Worm (Caenorhabditis elegans): ENCODE results near the gene rgs-6.

Gene rgs-6

ce11 chrX:5763904-5764303 is 30.3 kb upstream of the rgs-6 start (continued):
- TF ChIP-seq xbp-1 (tag; optimal IDR thresholded peaks at IDR 0.05): peak; percentile 51
- TF ChIP-seq nhr-71 (tag; optimal IDR thresholded peaks at IDR 0.05): peak; percentile 70
- peak; percentile 4 for TF ChIP-seq fkh-10 (GFP tag; optimal IDR thresholded peaks at IDR 0.05)
- peak; percentile 4 for TF ChIP-seq nhr-90 (tag; optimal IDR thresholded peaks at IDR 0.05; ENCODE audit: poor library complexity)
- TF ChIP-seq lin-15B (tag; optimal IDR thresholded peaks at IDR 0.05): peak; percentile 10
- peak; percentile 39 to 75 for TF ChIP-seq lsy-2 (tag; optimal IDR thresholded peaks at IDR 0.05)
- TF ChIP-seq nhr-85 (tag): peak; percentile 78
- no peak for TF ChIP-seq sox-4 (tag; optimal IDR thresholded peaks at IDR 0.05)
- peak; percentile 30; the same call in 1 of the 2 replicates for TF ChIP-seq grh-1 (GFP tag; IDR thresholded peaks at IDR 0.05)
- peak; percentile 12 for TF ChIP-seq dsc-1 (tag; optimal IDR thresholded peaks at IDR 0.05)
- TF ChIP-seq nhr-19 (GFP tag; conservative IDR thresholded peaks at IDR 0.05): peak; percentile 51
- TF ChIP-seq fkh-4 (tag; optimal IDR thresholded peaks at IDR 0.05; ENCODE audit: borderline replicate concordance): no peak
- TF ChIP-seq lin-13 (GFP tag; optimal IDR thresholded peaks at IDR 0.05): peak; percentile 35
- TF ChIP-seq nhr-237 (tag; optimal IDR thresholded peaks at IDR 0.05): no peak
- peak; percentile 72 for TF ChIP-seq fkh-8 (tag; optimal IDR thresholded peaks at IDR 0.05)
- peak in 2 of 3 experiments; percentile 37 to 52 for TF ChIP-seq ceh-82 (tag; optimal IDR thresholded peaks at IDR 0.05)
- TF ChIP-seq mdl-1 (tag; optimal IDR thresholded peaks at IDR 0.05): peak in 1 of 2 experiments; percentile 63
- peak; percentile 53 for TF ChIP-seq skn-1 (tag; optimal IDR thresholded peaks at IDR 0.05)
- TF ChIP-seq ztf-4 (tag; optimal IDR thresholded peaks at IDR 0.05): peak; percentile 5
- no peak for TF ChIP-seq unc-30 (tag; optimal IDR thresholded peaks at IDR 0.05)
- TF ChIP-seq hpl-2 (GFP tag; optimal IDR thresholded peaks at IDR 0.05): no peak
- TF ChIP-seq snpc-4 (tag; optimal IDR thresholded peaks at IDR 0.05): peak; percentile 29
- no peak for TF ChIP-seq mab-9 (GFP tag; IDR thresholded peaks at IDR 0.05)
- peak; percentile 9 for TF ChIP-seq vab-15 (tag; optimal IDR thresholded peaks at IDR 0.05)
- TF ChIP-seq aha-1 (tag; optimal IDR thresholded peaks at IDR 0.05): no peak
- TF ChIP-seq nhr-47 (tag; optimal IDR thresholded peaks at IDR 0.05): peak; percentile 45
- TF ChIP-seq ceh-90 (tag; optimal IDR thresholded peaks at IDR 0.05): no peak

- TF ChIP-seq elt-3 (tag; optimal IDR thresholded peaks at IDR 0.05) (no peak), lin-14 (GFP tag; optimal IDR thresholded peaks at IDR 0.05) (peak; percentile 6)
These were observed 29.7 kb upstream of the rgs-6 start, which contains the start of gene tag-294 for ce11 chrX:5763292-5763691. Gene tag-294, minus strand, starts transcription at chrX:5763392.

ce11 chrX:5753141-5753540 is 19.6 kb upstream of the rgs-6 start:
- TF ChIP-seq ets-5 (GFP tag; IDR thresholded peaks at IDR 0.05) (no peak), snpc-4 (tag; optimal IDR thresholded peaks at IDR 0.05) (peak; percentile 23)

ce11 chrX:5746665-5747064 is 13.1 kb upstream of the rgs-6 start:
- peak; percentile 55 for TF ChIP-seq nhr-71 (tag; optimal IDR thresholded peaks at IDR 0.05)
- peak; percentile 62 for TF ChIP-seq lin-39 (tag; optimal IDR thresholded peaks at IDR 0.05)
- TF ChIP-seq lsy-2 (tag; optimal IDR thresholded peaks at IDR 0.05): peak in 1 of 2 experiments; percentile 22
- TF ChIP-seq nhr-19 (GFP tag; conservative IDR thresholded peaks at IDR 0.05): peak; percentile 18
- TF ChIP-seq rnt-1 (tag; optimal IDR thresholded peaks at IDR 0.05): peak; percentile 40
- TF ChIP-seq pag-3 (tag; optimal IDR thresholded peaks at IDR 0.05; ENCODE audit: borderline replicate concordance, insufficient read depth): peak; percentile 6
- no peak for TF ChIP-seq unc-86 (tag; optimal IDR thresholded peaks at IDR 0.05)
- TF ChIP-seq lin-14 (GFP tag; optimal IDR thresholded peaks at IDR 0.05): peak; percentile 53
- TF ChIP-seq jun-1 (tag; optimal IDR thresholded peaks at IDR 0.05): no peak

ce11 chrX:5743209-5743608 is 9.6 kb upstream of the rgs-6 start, which contains the start of gene gnrr-4:
Gene gnrr-4, minus strand, starts transcription at chrX:5743309.
- TF ChIP-seq hpl-2 (GFP tag; optimal IDR thresholded peaks at IDR 0.05): no peak
- no peak for TF ChIP-seq ceh-88 (GFP tag; IDR thresholded peaks at IDR 0.05)
- no peak for TF ChIP-seq lin-35 (GFP tag; optimal IDR thresholded peaks at IDR 0.05)
- TF ChIP-seq fkh-8 (tag; optimal IDR thresholded peaks at IDR 0.05): peak; percentile 39
